Worm (Caenorhabditis elegans) whole organism, L4 larva: Measurements from ENCODE around the gene B0303.14.

ENCODE experiments used
- ZK546.5 ChIP-seq, 2 experiments: sonication (generic microtip); optimal IDR thresholded peaks; 2 replicates each; lab custom pipeline; 2017; ENCODE audit warnings: missing biosample characterization in 2 of 2, missing genetic modification characterization in 2 of 2
- aly-2 ChIP-seq: sonication (generic microtip); optimal IDR thresholded peaks from 2 replicates; lab custom pipeline; 2018; ENCODE audit warnings: missing biosample characterization, missing genetic modification characterization
- ceh-82 ChIP-seq: sonication (generic microtip); optimal IDR thresholded peaks from 2 replicates; lab custom pipeline; 2017; ENCODE audit warnings: missing biosample characterization, missing genetic modification characterization
- dve-1 ChIP-seq: sonication (generic microtip); optimal IDR thresholded peaks from 2 replicates; lab custom pipeline; 2017; ENCODE audit warnings: antibody characterized with exemption, mild to moderate bottlenecking, missing genetic modification characterization, missing compliant biosample characterization; ENCODE audit not compliant: insufficient read depth
- hlh-30 ChIP-seq: sonication (generic microtip); optimal IDR thresholded peaks from 2 replicates; lab custom pipeline; 2017; ENCODE audit warnings: antibody characterized with exemption, mild to moderate bottlenecking, missing genetic modification characterization, missing compliant biosample characterization; ENCODE audit not compliant: insufficient read depth
- lin-39 ChIP-seq: fragments of 150-350 bp; optimal IDR thresholded peaks from 2 replicates; lab custom pipeline; 2014; ENCODE audit warnings: missing biosample characterization, missing genetic modification reagents, missing genetic modification characterization
- lsy-2 ChIP-seq, 2 experiments: fragments of 150-350 bp in 1 of 2; sonication (generic microtip) in 1 of 2; optimal IDR thresholded peaks; 2 replicates each; lab custom pipeline; 2014 to 2017; ENCODE audit warnings: missing biosample characterization in 2 of 2, missing genetic modification characterization in 2 of 2
- nhr-102 ChIP-seq: sonication (generic microtip); optimal IDR thresholded peaks from 2 replicates; lab custom pipeline; 2016; ENCODE audit warnings: mild to moderate bottlenecking, missing genetic modification characterization, moderate library complexity, missing compliant biosample characterization
- nhr-48 ChIP-seq: sonication (generic microtip); optimal IDR thresholded peaks from 2 replicates; lab custom pipeline; 2016; ENCODE audit warnings: mild to moderate bottlenecking, missing genetic modification characterization, missing compliant biosample characterization
- nhr-77 ChIP-seq: fragments of 150-350 bp; optimal IDR thresholded peaks from 2 replicates; lab custom pipeline; 2014; ENCODE audit warnings: missing biosample characterization, missing genetic modification characterization
- spr-3 ChIP-seq: fragments of 200-800 bp; sonication (Bioruptor generic); optimal IDR thresholded peaks from 2 replicates; lab custom pipeline; 2018; ENCODE audit warnings: mild to moderate bottlenecking, missing genetic modification characterization, missing compliant biosample characterization
- zip-2 ChIP-seq: fragments of 150-350 bp; optimal IDR thresholded peaks from 2 replicates; lab custom pipeline; 2014; ENCODE audit warnings: missing biosample characterization, missing genetic modification characterization

The B0303.14 gene

DNA sequence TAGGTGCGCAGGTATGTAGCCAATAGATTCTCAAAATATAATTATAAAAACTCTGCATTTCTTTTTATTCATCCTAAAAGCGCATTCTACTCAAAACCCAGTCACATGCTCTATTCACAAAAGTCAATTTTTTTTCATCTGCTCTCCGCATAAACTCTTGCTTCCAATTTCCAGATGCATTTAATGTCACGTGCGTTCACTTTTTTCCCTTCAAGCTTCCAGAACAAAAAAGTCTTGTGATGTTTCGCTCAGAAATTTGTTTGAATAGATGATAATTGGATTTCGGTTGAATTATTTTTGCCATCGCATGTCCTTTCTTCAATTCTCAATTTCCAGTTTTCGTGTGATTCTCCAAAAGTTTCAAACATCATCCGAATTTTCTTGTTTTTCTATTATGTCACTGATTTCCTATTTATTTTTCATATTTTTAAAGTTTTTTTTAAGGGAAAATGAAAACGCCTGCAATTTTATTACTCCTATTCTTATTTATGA lies 51.0 kb downstream of the B0303.14 start, which contains the start of gene F22B7.1:
Gene F22B7.1, plus strand, starts transcription at position 442 of the 492 bp plus-strand sequence.
- TF ChIP-seq aly-2: no peak
- TF ChIP-seq lin-39 (tag; lab: Kevin White, UChicago): no peak
- no peak for TF ChIP-seq nhr-77 (tag; lab: Kevin White, UChicago)
- TF ChIP-seq nhr-48 (tag; lab: Kevin White, UChicago): no peak
- TF ChIP-seq ZK546.5 (tag; optimal IDR thresholded peaks at IDR 0.05; lab: Kevin White, UChicago): no peak
- no peak for TF ChIP-seq ceh-82 (tag; lab: Kevin White, UChicago)
- peak; percentile 44 for TF ChIP-seq hlh-30 (tag; lab: Kevin White, UChicago)
- no peak for TF ChIP-seq zip-2 (tag; lab: Kevin White, UChicago)
- peak in 1 of 2 experiments; percentile 11 for TF ChIP-seq lsy-2 (tag; optimal IDR thresholded peaks at IDR 0.05; lab: Kevin White, UChicago)
- TF ChIP-seq spr-3: no peak
- TF ChIP-seq dve-1 (tag; lab: Kevin White, UChicago): no peak
- no peak for TF ChIP-seq nhr-102 (tag; lab: Kevin White, UChicago)
